Worm (Caenorhabditis elegans): ENCODE data around the gene hint-3.

hint-3 gene

ce11 chrV:7760174-7760573, at the start of gene hint-3:
TSS of gene hint-3 (plus strand) at chrV:7760474.
- no peak for TF ChIP-seq W03F9.2 (tag; optimal IDR thresholded peaks at IDR 0.05)
- no peak for TF ChIP-seq dao-5 (tag; optimal IDR thresholded peaks at IDR 0.05)

DNA sequence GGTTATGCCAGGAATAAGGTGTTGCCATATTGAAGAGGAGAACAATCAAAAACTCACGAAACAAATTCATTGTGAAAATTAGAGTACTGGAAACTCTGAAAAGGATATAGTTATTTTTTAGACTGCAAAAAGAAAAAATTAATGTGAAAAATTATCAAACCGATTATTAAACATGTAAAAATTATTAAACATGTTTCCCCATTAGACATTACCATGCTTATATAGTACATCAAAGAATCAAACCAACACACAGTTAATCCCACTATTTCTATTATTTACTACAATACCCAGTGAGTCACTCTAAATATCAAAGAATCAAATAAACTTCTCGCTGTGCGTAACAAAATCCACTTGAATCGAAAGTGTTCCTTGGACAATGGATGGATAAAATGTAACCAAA, 47.2 kb upstream of the hint-3 start, which contains the start of gene ZK105.13:
TSS of gene ZK105.13 (minus strand) at position 101 of the 400 bp plus-strand sequence.
- no peak for TF ChIP-seq him-1 (tag; optimal IDR thresholded peaks at IDR 0.05)
- no peak for TF ChIP-seq W03F9.2 (tag; optimal IDR thresholded peaks at IDR 0.05)
- TF ChIP-seq dao-5 (tag; optimal IDR thresholded peaks at IDR 0.05) = no peak

DNA sequence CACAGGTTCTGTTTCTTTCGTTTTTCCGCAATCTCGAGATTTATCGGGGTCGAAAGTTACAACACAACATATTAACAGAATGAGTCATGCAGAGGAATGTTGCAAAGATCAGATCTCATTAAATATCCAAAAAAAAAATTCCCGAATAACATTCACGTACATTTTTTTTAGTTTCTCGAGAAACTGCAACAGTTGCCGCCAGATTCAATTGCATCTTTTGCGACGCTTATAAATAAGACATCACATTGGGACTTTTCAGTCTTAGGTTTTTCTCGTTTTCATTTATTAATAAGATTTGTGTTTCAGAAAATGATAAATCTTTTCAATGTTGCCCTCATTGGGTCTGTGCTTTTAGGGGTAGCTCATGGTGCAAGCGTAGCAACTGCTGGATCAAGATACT, 46.6 kb upstream of the hint-3 start, which contains the start of gene ZK105.1:
TSS of gene ZK105.1 (plus strand) at position 301 of the 400 bp plus-strand sequence.
- TF ChIP-seq dao-5 (tag; optimal IDR thresholded peaks at IDR 0.05) (no peak), him-1 (tag; optimal IDR thresholded peaks at IDR 0.05) (no peak), W03F9.2 (tag; optimal IDR thresholded peaks at IDR 0.05) (no peak)

DNA sequence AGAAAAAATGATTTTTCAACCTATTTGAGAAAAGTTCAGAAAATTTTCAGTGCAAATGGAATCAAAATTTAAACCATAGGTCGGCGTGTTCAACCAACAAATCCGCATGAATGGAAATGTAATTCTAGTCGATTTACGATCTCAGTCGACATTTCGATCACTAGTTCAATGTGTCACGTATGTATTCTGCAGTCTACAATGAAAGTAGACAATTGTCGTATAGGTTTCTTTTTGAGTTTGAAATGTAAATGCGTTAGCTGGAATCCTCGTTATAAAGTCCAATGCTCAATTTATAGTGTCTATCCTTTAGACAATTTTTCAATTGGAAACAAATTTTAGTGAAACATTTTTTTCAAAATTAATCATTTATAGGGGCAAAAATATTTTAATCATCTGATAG, 44.2 kb upstream of the hint-3 start, which contains the start of gene ZK105.12:
TSS of gene ZK105.12 (minus strand) at position 101 of the 400 bp plus-strand sequence.
- TF ChIP-seq dao-5 (tag; optimal IDR thresholded peaks at IDR 0.05) = no peak
- no peak for TF ChIP-seq him-1 (tag; optimal IDR thresholded peaks at IDR 0.05)

- TF ChIP-seq W03F9.2 (tag; optimal IDR thresholded peaks at IDR 0.05) (no peak), dao-5 (tag; optimal IDR thresholded peaks at IDR 0.05) (no peak), him-1 (tag; optimal IDR thresholded peaks at IDR 0.05) (no peak)
Observed at ce11 chrV:7717629-7718028, 42.6 kb upstream of the hint-3 start, which contains the start of gene ZK105.5. TSS of gene ZK105.5 (minus strand) at chrV:7717729.

ce11 chrV:7721945-7722344, 38.3 kb upstream of the hint-3 start, which contains the start of gene ZK105.14:
TSS of gene ZK105.14 (minus strand) at chrV:7722045.
- TF ChIP-seq him-1 (tag; optimal IDR thresholded peaks at IDR 0.05) = no peak
- no peak for TF ChIP-seq dao-5 (tag; optimal IDR thresholded peaks at IDR 0.05)

- TF ChIP-seq W03F9.2 (tag; optimal IDR thresholded peaks at IDR 0.05) (no peak), him-1 (tag; optimal IDR thresholded peaks at IDR 0.05) (no peak), dao-5 (tag; optimal IDR thresholded peaks at IDR 0.05) (no peak)
Observed at ce11 chrV:7723967-7724544, 36.2 kb upstream of the hint-3 start, which contains the start of the genes ZK105.6 and ZK105.8. TSS of gene ZK105.6 (minus strand) at chrV:7724067. TSS of gene ZK105.8 (plus strand) at chrV:7724494.

DNA sequence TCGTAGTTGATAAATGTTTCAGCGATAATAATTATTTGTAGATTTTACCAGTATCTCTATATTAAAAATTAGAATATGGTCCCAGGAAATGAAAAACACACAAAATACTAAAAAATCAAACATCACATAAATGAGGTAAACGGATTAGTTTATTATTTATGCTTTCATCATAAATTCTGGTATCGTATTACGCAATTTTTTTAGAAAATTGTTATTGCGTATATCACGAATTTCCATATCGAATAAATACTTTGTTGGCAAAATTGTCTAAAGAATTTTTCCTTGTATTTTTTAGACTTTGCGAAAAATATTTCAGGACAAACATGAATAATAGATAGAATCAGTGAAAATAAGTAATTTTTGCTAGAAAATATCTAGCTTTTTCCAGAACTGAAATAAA, 34.1 kb upstream of the hint-3 start:
- TF ChIP-seq him-1 (tag; optimal IDR thresholded peaks at IDR 0.05) = no peak
- TF ChIP-seq W03F9.2 (tag; optimal IDR thresholded peaks at IDR 0.05) = no peak
- no peak for TF ChIP-seq dao-5 (tag; optimal IDR thresholded peaks at IDR 0.05)

DNA sequence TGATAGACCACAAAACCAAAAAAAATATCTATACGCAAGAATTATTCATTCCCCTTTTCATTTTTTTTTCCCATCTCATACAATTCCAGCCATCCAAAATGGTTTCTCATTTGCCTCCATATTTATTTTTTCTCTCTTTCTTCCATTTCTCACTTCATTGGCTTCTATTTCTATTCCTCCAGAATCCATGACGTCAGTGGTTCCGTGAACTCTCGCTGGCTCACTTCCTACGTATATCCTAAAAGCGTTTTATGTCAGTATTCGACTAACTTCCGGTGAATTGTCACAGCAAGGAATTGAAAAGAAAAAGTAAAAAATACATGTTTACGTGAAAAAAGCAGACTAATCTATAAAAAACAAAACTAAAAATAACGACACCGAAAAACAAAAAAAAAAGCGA, 33.3 kb upstream of the hint-3 start:
- TF ChIP-seq him-1 (tag; optimal IDR thresholded peaks at IDR 0.05) = no peak
- no peak for TF ChIP-seq dao-5 (tag; optimal IDR thresholded peaks at IDR 0.05)
- no peak for TF ChIP-seq W03F9.2 (tag; optimal IDR thresholded peaks at IDR 0.05)

- TF ChIP-seq him-1 (tag; optimal IDR thresholded peaks at IDR 0.05) (peak; percentile 87), dao-5 (tag; optimal IDR thresholded peaks at IDR 0.05) (no peak)
Observed at ce11 chrV:7728003-7728678, 32.1 kb upstream of the hint-3 start.

ce11 chrV:7728679-7729027, 31.6 kb upstream of the hint-3 start, which contains the start of gene Y97E10C.1:
TSS of gene Y97E10C.1 (plus strand) at chrV:7728879.
- TF ChIP-seq W03F9.2 (tag; optimal IDR thresholded peaks at IDR 0.05) (no peak), dao-5 (tag; optimal IDR thresholded peaks at IDR 0.05) (no peak), him-1 (tag; optimal IDR thresholded peaks at IDR 0.05) (no peak)

- no peak for TF ChIP-seq him-1 (tag; optimal IDR thresholded peaks at IDR 0.05)
- TF ChIP-seq dao-5 (tag; optimal IDR thresholded peaks at IDR 0.05) = no peak
Observed at ce11 chrV:7730488-7730887, 29.8 kb upstream of the hint-3 start.

DNA sequence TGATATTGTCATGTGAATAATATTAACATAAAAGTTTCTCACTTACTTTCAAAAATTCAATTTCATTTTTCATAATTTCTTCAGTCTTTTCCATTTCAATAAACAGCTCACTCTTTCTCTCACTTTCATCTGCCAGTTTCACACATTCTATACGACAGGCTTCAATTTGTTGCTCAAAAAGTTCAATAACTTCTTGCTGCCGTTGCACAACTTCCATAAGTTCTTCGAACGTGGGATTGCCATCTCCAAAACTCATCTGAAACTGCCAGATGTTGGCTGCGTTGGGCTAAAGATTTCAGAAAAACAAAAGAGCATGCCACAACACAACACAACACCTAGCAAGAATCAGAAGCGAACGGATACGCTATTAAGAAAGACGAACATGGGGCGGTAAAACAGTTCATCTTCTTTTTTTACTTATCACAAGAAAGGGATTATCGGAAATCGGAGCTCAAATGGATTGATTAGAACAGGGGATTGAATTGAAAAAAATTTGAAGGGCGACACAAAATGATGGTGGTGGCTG, 27.0 kb upstream of the hint-3 start:
- TF ChIP-seq W03F9.2 (tag; optimal IDR thresholded peaks at IDR 0.05) (no peak), him-1 (tag; optimal IDR thresholded peaks at IDR 0.05) (no peak), dao-5 (tag; optimal IDR thresholded peaks at IDR 0.05) (no peak)

ce11 chrV:7734909-7735308, 25.4 kb upstream of the hint-3 start, which contains the start of gene clic-1:
TSS of gene clic-1 (minus strand) at chrV:7734911.
- TF ChIP-seq dao-5 (tag; optimal IDR thresholded peaks at IDR 0.05) = no peak
- no peak for TF ChIP-seq W03F9.2 (tag; optimal IDR thresholded peaks at IDR 0.05)
- peak; percentile 29 for TF ChIP-seq him-1 (tag; optimal IDR thresholded peaks at IDR 0.05)

All from whole organism, L4/young adult.